Fruit fly (Drosophila melanogaster): ENCODE results near the gene mRpL47.

The mRpL47 gene

DNA sequence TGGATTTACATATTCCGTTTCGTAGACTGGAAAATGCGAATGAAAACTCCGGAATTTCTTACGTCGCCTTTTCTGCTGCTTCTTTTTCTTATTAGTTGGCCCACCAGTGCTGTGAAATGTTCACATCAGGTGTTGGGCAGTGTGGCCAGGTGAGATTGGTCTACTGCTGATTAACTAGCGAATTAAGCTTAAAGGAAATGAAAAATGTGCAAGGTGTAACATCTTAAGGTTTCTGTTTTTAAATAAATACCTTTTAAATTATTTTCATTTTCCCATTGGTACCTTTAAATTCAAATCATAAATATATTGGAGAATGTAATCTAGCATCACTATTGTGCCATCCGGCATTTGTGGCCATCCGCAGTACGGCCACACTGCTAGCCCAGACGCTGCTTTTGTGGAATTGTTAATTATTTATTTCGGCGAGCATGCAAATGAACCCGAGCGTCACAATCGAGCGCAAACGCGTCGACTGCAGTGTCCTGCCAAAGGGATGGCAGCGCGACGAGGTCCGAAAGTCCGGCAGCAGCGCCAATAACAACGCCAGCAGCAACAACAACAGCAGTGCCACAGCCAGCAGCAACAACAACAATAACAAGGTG lies 43.8 kb upstream of the mRpL47 start, which contains the start of the genes AP-1mu and MBD-like (continued):
- TF ChIP-seq CG10267 (tag; optimal IDR thresholded peaks at IDR 0.05) (peak; percentile 97), Sry-δ (GFP tag; optimal IDR thresholded peaks at IDR 0.05) (peak; percentile 65), Stat92E (GFP tag; optimal IDR thresholded peaks at IDR 0.05) (no peak), CG11723 (GFP tag; optimal IDR thresholded peaks at IDR 0.05) (peak; percentile 15), dysf (GFP tag; IDR thresholded peaks at IDR 0.05) (peak; percentile 63; the same call in 1 of the 3 replicates), Nf-YA (GFP tag; IDR thresholded peaks at IDR 0.05) (no peak), Trl (optimal IDR thresholded peaks at IDR 0.05) (no peak), Trl (GFP tag; optimal IDR thresholded peaks at IDR 0.05) (peak; percentile 79), CG14860 (GFP tag; IDR thresholded peaks at IDR 0.05; ENCODE audit: partially characterized antibody) (no peak), Hr51 (GFP tag; optimal IDR thresholded peaks at IDR 0.05) (peak in 1 of 2 experiments; percentile 65), Meics (GFP tag; optimal IDR thresholded peaks at IDR 0.05) (peak; percentile 48), CG2116 (GFP tag; optimal IDR thresholded peaks at IDR 0.05) (peak; percentile 72), ssp (GFP tag; IDR thresholded peaks at IDR 0.05) (peak; percentile 35; the same call in 1 of the 2 replicates), Dbx (GFP tag; IDR thresholded peaks at IDR 0.05) (peak; percentile 12; the same call in 1 of the 3 replicates), sc (optimal IDR thresholded peaks at IDR 0.05) (no peak), sc (GFP tag; optimal IDR thresholded peaks at IDR 0.05) (peak; percentile 30), CG15073 (GFP tag; optimal IDR thresholded peaks at IDR 0.05) (no peak), gcm (GFP tag; optimal IDR thresholded peaks at IDR 0.05) (peak; percentile 38), CG17361 (GFP tag; IDR thresholded peaks at IDR 0.05) (peak; percentile 76), Scr (GFP tag; IDR thresholded peaks at IDR 0.05; ENCODE audit: partially characterized antibody) (peak; percentile 56), psq (GFP tag; optimal IDR thresholded peaks at IDR 0.05) (no peak), CG10209 (GFP tag; optimal IDR thresholded peaks at IDR 0.05) (peak; percentile 67), CG15514 (GFP tag; optimal IDR thresholded peaks at IDR 0.05) (peak; percentile 66), ro (GFP tag; IDR thresholded peaks at IDR 0.05) (no peak), Hr78 (GFP tag; optimal IDR thresholded peaks at IDR 0.05) (no peak), CG4820 (GFP tag; optimal IDR thresholded peaks at IDR 0.05) (peak; percentile 59), Xrp1 (GFP tag; IDR thresholded peaks at IDR 0.05) (peak; percentile 50), CG14014 (GFP tag; IDR thresholded peaks at IDR 0.05) (0 out of 2 replicates have a peak, but pooled peaks have one; percentile 18), CG2875 (GFP tag; optimal IDR thresholded peaks at IDR 0.05) (no peak), CG11247 (GFP tag; IDR thresholded peaks at IDR 0.05) (0 out of 2 replicates have a peak, but pooled peaks have one; percentile 47), Bteb2 (GFP tag; optimal IDR thresholded peaks at IDR 0.05) (peak; percentile 52), NC2β (GFP tag; optimal IDR thresholded peaks at IDR 0.05) (peak; percentile 76), hbn (GFP tag; IDR thresholded peaks at IDR 0.05; ENCODE audit: partially characterized antibody) (peak; percentile 49), org-1 (GFP tag; optimal IDR thresholded peaks at IDR 0.05) (no peak), inv (GFP tag; IDR thresholded peaks at IDR 0.05; ENCODE audit: partially characterized antibody) (0 out of 2 replicates have a peak, but pooled peaks have one; percentile 13), Hr39 (optimal IDR thresholded peaks at IDR 0.05) (no peak), zf30C (GFP tag; optimal IDR thresholded peaks at IDR 0.05) (no peak), bsh (GFP tag; optimal IDR thresholded peaks at IDR 0.05) (peak in 1 of 2 experiments; percentile 50), CG11085 (GFP tag; IDR thresholded peaks at IDR 0.05) (no peak), lbe (GFP tag; optimal IDR thresholded peaks at IDR 0.05) (peak; percentile 60), sqz (GFP tag; optimal IDR thresholded peaks at IDR 0.05) (no peak), onecut (GFP tag; IDR thresholded peaks at IDR 0.05) (peak; percentile 7; the same call in 1 of the 2 replicates), sd (tag; optimal IDR thresholded peaks at IDR 0.05) (peak; percentile 80), CG9609 (GFP tag; optimal IDR thresholded peaks at IDR 0.05) (peak; percentile 62), wdn (GFP tag; IDR thresholded peaks at IDR 0.05) (no peak), CG15601 (tag; optimal IDR thresholded peaks at IDR 0.05) (peak; percentile 58), dimm (GFP tag; IDR thresholded peaks at IDR 0.05) (no peak), NC2α (GFP tag; optimal IDR thresholded peaks at IDR 0.05) (no peak), br (optimal IDR thresholded peaks at IDR 0.05) (no peak), Atf6 (GFP tag; IDR thresholded peaks at IDR 0.05) (peak; percentile 67)
